Fruit fly (Drosophila melanogaster): ENCODE results near the gene CG14259.

The CG14259 gene

dm6 chr3R:27137914-27138323 is 43.6 kb downstream of the CG14259 start (continued):
- peak; percentile 57 for TF ChIP-seq CG12071 (GFP tag; optimal IDR thresholded peaks at IDR 0.05)
- TF ChIP-seq pum (GFP tag; optimal IDR thresholded peaks at IDR 0.05): no peak
- TF ChIP-seq CG3281 (GFP tag; optimal IDR thresholded peaks at IDR 0.05): no peak
- peak; percentile 81 for TF ChIP-seq Asciz (GFP tag; optimal IDR thresholded peaks at IDR 0.05)
- peak; percentile 57 for TF ChIP-seq CG5953 (GFP tag; IDR thresholded peaks at IDR 0.05)
- no peak for TF ChIP-seq Doc3 (GFP tag; IDR thresholded peaks at IDR 0.05; ENCODE audit: partially characterized antibody)
- TF ChIP-seq Elba2 (GFP tag; optimal IDR thresholded peaks at IDR 0.05): no peak
- TF ChIP-seq CG18599 (GFP tag; optimal IDR thresholded peaks at IDR 0.05): peak; percentile 35
- no peak for TF ChIP-seq Vsx1 (GFP tag; optimal IDR thresholded peaks at IDR 0.05)
- no peak for TF ChIP-seq Poxn (GFP tag; IDR thresholded peaks at IDR 0.05)
- peak; percentile 53 for TF ChIP-seq wek (GFP tag; optimal IDR thresholded peaks at IDR 0.05)
- TF ChIP-seq Scr (GFP tag; IDR thresholded peaks at IDR 0.05; ENCODE audit: partially characterized antibody): no peak
- no peak for TF ChIP-seq tup (GFP tag; optimal IDR thresholded peaks at IDR 0.05)
- no peak; the same call in 1 of the 2 replicates for TF ChIP-seq HLH3B (GFP tag; IDR thresholded peaks at IDR 0.05)
- peak; percentile 1 for TF ChIP-seq Hey (tag; optimal IDR thresholded peaks at IDR 0.05)
- no peak for TF ChIP-seq CG3847 (GFP tag; IDR thresholded peaks at IDR 0.05)
- TF ChIP-seq CG6683 (GFP tag; optimal IDR thresholded peaks at IDR 0.05): peak; percentile 10
- no peak for TF ChIP-seq CG16863 (GFP tag; optimal IDR thresholded peaks at IDR 0.05)
- TF ChIP-seq Fer2 (tag; optimal IDR thresholded peaks at IDR 0.05): no peak
- TF ChIP-seq ase (GFP tag; IDR thresholded peaks at IDR 0.05): no peak
- TF ChIP-seq Hr51 (GFP tag; optimal IDR thresholded peaks at IDR 0.05): peak in 1 of 2 experiments; percentile 13
- no peak for TF ChIP-seq az2 (GFP tag; optimal IDR thresholded peaks at IDR 0.05)
- TF ChIP-seq Rx (GFP tag; IDR thresholded peaks at IDR 0.05): no peak
- TF ChIP-seq ranshi (GFP tag; IDR thresholded peaks at IDR 0.05): no peak
- TF ChIP-seq Med (GFP tag): peak; percentile 80
- TF ChIP-seq CG10209 (GFP tag; optimal IDR thresholded peaks at IDR 0.05): peak; percentile 11
- peak; percentile 56 for TF ChIP-seq nerfin-1 (tag; optimal IDR thresholded peaks at IDR 0.05)
- no peak for TF ChIP-seq CG11560 (tag; IDR thresholded peaks at IDR 0.05)
- TF ChIP-seq p53 (GFP tag; optimal IDR thresholded peaks at IDR 0.05): no peak
- no peak for TF ChIP-seq CG7928 (GFP tag; optimal IDR thresholded peaks at IDR 0.05)
- peak; percentile 61 for TF ChIP-seq org-1 (GFP tag; optimal IDR thresholded peaks at IDR 0.05)
- no peak for TF ChIP-seq trem (tag; optimal IDR thresholded peaks at IDR 0.05)
- TF ChIP-seq CG13624 (GFP tag; optimal IDR thresholded peaks at IDR 0.05): no peak
- TF ChIP-seq Pdp1 (GFP tag; optimal IDR thresholded peaks at IDR 0.05): no peak
- no peak for TF ChIP-seq da (GFP tag; optimal IDR thresholded peaks at IDR 0.05)
- no peak for TF ChIP-seq CG6272 (GFP tag; IDR thresholded peaks at IDR 0.05)
- TF ChIP-seq Lim3 (GFP tag; IDR thresholded peaks at IDR 0.05): no peak
- no peak for TF ChIP-seq phol (tag; optimal IDR thresholded peaks at IDR 0.05)
- no peak for TF ChIP-seq CG2120 (GFP tag; optimal IDR thresholded peaks at IDR 0.05)
- no peak for TF ChIP-seq exex (tag; optimal IDR thresholded peaks at IDR 0.05)
- no peak for TF ChIP-seq esg (GFP tag; conservative IDR thresholded peaks at IDR 0.05)
- TF ChIP-seq CG34376 (GFP tag; optimal IDR thresholded peaks at IDR 0.05): no peak
- peak; percentile 23 for TF ChIP-seq bigmax (GFP tag; optimal IDR thresholded peaks at IDR 0.05)
- TF ChIP-seq Antp (GFP tag; optimal IDR thresholded peaks at IDR 0.05): peak; percentile 3
- TF ChIP-seq Sry-δ (GFP tag; optimal IDR thresholded peaks at IDR 0.05): no peak
- peak; percentile 67; the same call in 2 of the 3 replicates for TF ChIP-seq ci (GFP tag; IDR thresholded peaks at IDR 0.05)
- peak; percentile 33 for TF ChIP-seq lab (GFP tag; optimal IDR thresholded peaks at IDR 0.05)
- TF ChIP-seq schlank (tag; optimal IDR thresholded peaks at IDR 0.05): no peak
- TF ChIP-seq nom (GFP tag; optimal IDR thresholded peaks at IDR 0.05): no peak
- no peak for TF ChIP-seq pzg (GFP tag; optimal IDR thresholded peaks at IDR 0.05)
- no peak for TF ChIP-seq CG3995 (GFP tag; optimal IDR thresholded peaks at IDR 0.05)
